Worm (Caenorhabditis elegans) whole organism, L1 larva: Measurements from ENCODE around the gene Y4C6B.3.

Source experiments
- elt-2 ChIP-seq: sonication (generic microtip); optimal IDR thresholded peaks from 2 replicates; lab custom pipeline; 2016; ENCODE audit warnings: missing genetic modification characterization, mild to moderate bottlenecking, inconsistent platforms, missing compliant biosample characterization, missing genetic modification reagents
- isw-1 ChIP-seq: fragments of 200-800 bp; sonication (Bioruptor generic); IDR thresholded peaks from 2 replicates; pipeline ENCODE4 v1.3.6; 2022; ENCODE audit warnings: missing genetic modification characterization, missing compliant biosample characterization
- nhr-20 ChIP-seq: sonication (generic microtip); optimal IDR thresholded peaks from 2 replicates; lab custom pipeline; 2016; ENCODE audit warnings: mild to moderate bottlenecking, missing genetic modification characterization, missing compliant biosample characterization
- nhr-28 ChIP-seq: fragments of 150-350 bp; optimal IDR thresholded peaks from 2 replicates; lab custom pipeline; 2014; ENCODE audit warnings: missing biosample characterization, missing genetic modification characterization
- zag-1 ChIP-seq: fragments of 150-350 bp; optimal IDR thresholded peaks from 2 replicates; lab custom pipeline; 2014; ENCODE audit warnings: missing biosample characterization, missing genetic modification characterization

ce11 chrIV:5291207-5291606, 41.1 kb upstream of the Y4C6B.3 start:
- TF ChIP-seq zag-1: no peak
- TF ChIP-seq elt-2 (tag; lab: Kevin White, UChicago): no peak
- no peak for TF ChIP-seq isw-1 (GFP tag; lab: Robert Waterston, UW)
- TF ChIP-seq nhr-28: no peak
- TF ChIP-seq nhr-20 (tag; lab: Kevin White, UChicago): no peak
